Worm (Caenorhabditis elegans): Measurements from ENCODE around the gene pqn-73.

DNA sequence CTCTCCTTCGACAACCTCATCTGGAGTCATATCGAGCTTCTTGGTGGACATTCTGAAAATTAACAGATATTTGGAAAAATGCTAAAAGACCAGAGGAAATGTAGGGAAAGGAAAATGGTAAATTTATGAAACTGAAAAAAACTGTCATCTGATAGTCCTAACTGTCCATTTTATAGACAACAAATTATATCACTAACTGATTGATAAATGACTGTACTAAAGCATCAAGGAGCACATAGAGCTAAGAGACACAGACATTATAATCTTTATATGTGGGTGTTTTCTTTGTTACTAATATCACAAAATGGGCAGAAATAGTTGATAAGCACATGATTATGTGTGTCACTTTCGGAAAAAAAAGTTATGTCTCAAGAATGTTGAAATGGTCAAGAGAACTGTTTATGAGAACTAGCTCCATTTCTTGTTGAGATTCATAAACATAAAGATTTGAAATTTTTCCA, 26.3 kb downstream of the pqn-73 start, which contains the start of gene F54C9.3:
- no peak for TF ChIP-seq dsc-1 (tag; optimal IDR thresholded peaks at IDR 0.05)
- no peak for TF ChIP-seq elt-3 (tag; optimal IDR thresholded peaks at IDR 0.05)
- TF ChIP-seq blmp-1 (tag; optimal IDR thresholded peaks at IDR 0.05) = no peak
- no peak for TF ChIP-seq nhr-28 (tag; optimal IDR thresholded peaks at IDR 0.05)
- no peak for TF ChIP-seq nhr-85 (tag)
